Worm (Caenorhabditis elegans) whole organism, mixed stage, embryonic: ENCODE results near the gene pir-2.

Experiments used
- bed-3 ChIP-seq: fragments of 200-800 bp; sonication (Bioruptor generic); optimal IDR thresholded peaks from 3 replicates; lab custom pipeline; 2018; ENCODE audit warnings: mild to moderate bottlenecking, missing genetic modification characterization, moderate library complexity, missing compliant biosample characterization
- elt-3 ChIP-seq: fragments of 150-350 bp; optimal IDR thresholded peaks from 2 replicates; lab custom pipeline; 2014; ENCODE audit warnings: missing biosample characterization, missing genetic modification characterization
- mep-1 ChIP-seq: fragments of 150-350 bp; optimal IDR thresholded peaks from 2 replicates; lab custom pipeline; 2017; ENCODE audit warnings: missing biosample characterization, missing genetic modification reagents, missing genetic modification characterization, inconsistent platforms
- nhr-28 ChIP-seq: fragments of 150-350 bp; optimal IDR thresholded peaks from 2 replicates; lab custom pipeline; 2014; ENCODE audit warnings: missing biosample characterization, missing genetic modification characterization
- unc-120 ChIP-seq: sonication (generic microtip); optimal IDR thresholded peaks from 2 replicates; lab custom pipeline; 2017; ENCODE audit warnings: missing genetic modification characterization, missing compliant biosample characterization; ENCODE audit not compliant: poor library complexity, severe bottlenecking
- unc-39 ChIP-seq: fragments of 150-350 bp; optimal IDR thresholded peaks from 2 replicates; lab custom pipeline; 2014; ENCODE audit warnings: missing biosample characterization, missing genetic modification characterization
- unc-62 ChIP-seq: fragments of 150-350 bp; optimal IDR thresholded peaks from 2 replicates; lab custom pipeline; 2014; ENCODE audit warnings: missing biosample characterization, missing genetic modification reagents, missing genetic modification characterization

- no peak for TF ChIP-seq nhr-28 (tag; lab: Kevin White, UChicago)
- no peak for TF ChIP-seq unc-62
- TF ChIP-seq elt-3 = no peak
- TF ChIP-seq bed-3 (GFP tag; lab: Kevin White, UChicago) = no peak
- TF ChIP-seq mep-1 (tag; lab: Kevin White, UChicago) = no peak
- no peak for TF ChIP-seq unc-39 (tag; lab: Kevin White, UChicago)
- TF ChIP-seq unc-120 (tag; lab: Kevin White, UChicago) = no peak
These were observed 30.1 kb downstream of the pir-2 start, which contains the start of gene T26G10.3 for ce11 chrIII:9413340-9413739.
